Worm (Caenorhabditis elegans): ENCODE data around the gene Y56A3A.28.

Gene Y56A3A.28

ce11 chrIII:11946062-11946749 lies 25.0 kb downstream of the Y56A3A.28 start (continued):
- no peak for TF ChIP-seq snpc-4 (GFP tag; optimal IDR thresholded peaks at IDR 0.05)
- TF ChIP-seq snpc-4 (tag; optimal IDR thresholded peaks at IDR 0.05) = peak in 1 of 4 experiments; percentile 44
- no peak for TF ChIP-seq C17E4.6 (GFP tag; IDR thresholded peaks at IDR 0.05)
- TF ChIP-seq Y53F4B.3 (GFP tag; IDR thresholded peaks at IDR 0.05) = no peak
- no peak for TF ChIP-seq Y79H2A.3 (GFP tag; conservative IDR thresholded peaks at IDR 0.05)
- no peak for TF ChIP-seq ztf-3 (GFP tag; optimal IDR thresholded peaks at IDR 0.05)
- TF ChIP-seq bed-2 (GFP tag; IDR thresholded peaks at IDR 0.05) = peak; percentile 35; the same call in 1 of the 2 replicates
- peak; percentile 59 for TF ChIP-seq lin-54 (GFP tag; optimal IDR thresholded peaks at IDR 0.05)
- TF ChIP-seq ztf-28 (GFP tag; IDR thresholded peaks at IDR 0.05) = no peak
- TF ChIP-seq D2030.7 (GFP tag; IDR thresholded peaks at IDR 0.05) = peak; percentile 62; the same call in 1 of the 2 replicates
- peak; percentile 67; the same call in 1 of the 2 replicates for TF ChIP-seq dox-1 (GFP tag; IDR thresholded peaks at IDR 0.05)
- TF ChIP-seq F33H1.4 (GFP tag; IDR thresholded peaks at IDR 0.05) = peak; percentile 66
- TF ChIP-seq snpc-3.4 (tag; optimal IDR thresholded peaks at IDR 0.05) = peak; percentile 58
- TF ChIP-seq atf-7 (tag; optimal IDR thresholded peaks at IDR 0.05) = peak; percentile 43
- TF ChIP-seq nhr-120 (GFP tag; IDR thresholded peaks at IDR 0.05) = no peak
- TF ChIP-seq ceh-40 (GFP tag; IDR thresholded peaks at IDR 0.05) = 0 out of 2 replicates have a peak, but pooled peaks have one; percentile 24
- peak; percentile 6 for TF ChIP-seq gei-17 (GFP tag; optimal IDR thresholded peaks at IDR 0.05)
- TF ChIP-seq nfya-2 (GFP tag; IDR thresholded peaks at IDR 0.05) = 0 out of 2 replicates have a peak, but pooled peaks have one; percentile 63
- TF ChIP-seq Y95B8A.8 (GFP tag; IDR thresholded peaks at IDR 0.05) = no peak
- 0 out of 2 replicates have a peak, but pooled peaks have one; percentile 30 for TF ChIP-seq aptf-2 (GFP tag; conservative IDR thresholded peaks at IDR 0.05)
- no peak for TF ChIP-seq nfya-1 (tag; optimal IDR thresholded peaks at IDR 0.05; ENCODE audit: borderline replicate concordance, insufficient read depth)
- TF ChIP-seq ccch-3 (GFP tag; optimal IDR thresholded peaks at IDR 0.05) = peak; percentile 77
- TF ChIP-seq F23B12.7 (tag; optimal IDR thresholded peaks at IDR 0.05; ENCODE audit: insufficient read depth) = no peak
- TF ChIP-seq T07F8.4 (tag; optimal IDR thresholded peaks at IDR 0.05) = no peak
- TF ChIP-seq him-1 (tag; optimal IDR thresholded peaks at IDR 0.05) = peak; percentile 51
- TF ChIP-seq madf-6 (GFP tag; IDR thresholded peaks at IDR 0.05) = peak; percentile 72
- no peak for TF ChIP-seq tlf-1 (GFP tag; optimal IDR thresholded peaks at IDR 0.05)
- 0 out of 2 replicates have a peak, but pooled peaks have one; percentile 57 for TF ChIP-seq egl-18 (GFP tag; IDR thresholded peaks at IDR 0.05)
- no peak for TF ChIP-seq pha-4 (tag; optimal IDR thresholded peaks at IDR 0.05)
- TF ChIP-seq hmg-20 (GFP tag; IDR thresholded peaks at IDR 0.05) = peak; percentile 58; the same call in 1 of the 2 replicates
- TF ChIP-seq sptf-2 (GFP tag; optimal IDR thresholded peaks at IDR 0.05) = no peak
- TF ChIP-seq lin-26 (GFP tag; IDR thresholded peaks at IDR 0.05) = no peak
- TF ChIP-seq B0261.1 (tag; optimal IDR thresholded peaks at IDR 0.05) = peak; percentile 20
- peak; percentile 57; the same call in 1 of the 2 replicates for TF ChIP-seq hsf-1 (GFP tag; IDR thresholded peaks at IDR 0.05)

- TF ChIP-seq attf-5 (GFP tag; optimal IDR thresholded peaks at IDR 0.05) (no peak), nfya-1 (tag; optimal IDR thresholded peaks at IDR 0.05; ENCODE audit: borderline replicate concordance, insufficient read depth) (no peak), pha-4 (tag; optimal IDR thresholded peaks at IDR 0.05) (no peak), hmg-1.2 (GFP tag; IDR thresholded peaks at IDR 0.05) (0 out of 2 replicates have a peak, but pooled peaks have one; percentile 9), lin-26 (GFP tag; IDR thresholded peaks at IDR 0.05) (no peak), aptf-3 (GFP tag; IDR thresholded peaks at IDR 0.05) (no peak), tbx-9 (tag; optimal IDR thresholded peaks at IDR 0.05; ENCODE audit: borderline replicate concordance) (no peak), sdz-38 (tag; optimal IDR thresholded peaks at IDR 0.05) (no peak), snpc-1.1 (tag; optimal IDR thresholded peaks at IDR 0.05; ENCODE audit: insufficient read depth) (no peak), snpc-1.3 (tag; optimal IDR thresholded peaks at IDR 0.05; ENCODE audit: insufficient read depth) (no peak), F33H1.4 (GFP tag; IDR thresholded peaks at IDR 0.05) (no peak), nfyb-1 (GFP tag; IDR thresholded peaks at IDR 0.05) (0 out of 2 replicates have a peak, but pooled peaks have one; percentile 47), bed-1 (GFP tag; IDR thresholded peaks at IDR 0.05) (no peak)
Observed at ce11 chrIII:11942664-11943063, 28.5 kb downstream of the Y56A3A.28 start.

Data from whole organism, young adult.